Fruit fly (Drosophila melanogaster): ENCODE data around the gene CG33262.
A peak's percentile ranks its signal among the peaks of the same experiment; 100 is the strongest.

The CG33262 gene

DNA sequence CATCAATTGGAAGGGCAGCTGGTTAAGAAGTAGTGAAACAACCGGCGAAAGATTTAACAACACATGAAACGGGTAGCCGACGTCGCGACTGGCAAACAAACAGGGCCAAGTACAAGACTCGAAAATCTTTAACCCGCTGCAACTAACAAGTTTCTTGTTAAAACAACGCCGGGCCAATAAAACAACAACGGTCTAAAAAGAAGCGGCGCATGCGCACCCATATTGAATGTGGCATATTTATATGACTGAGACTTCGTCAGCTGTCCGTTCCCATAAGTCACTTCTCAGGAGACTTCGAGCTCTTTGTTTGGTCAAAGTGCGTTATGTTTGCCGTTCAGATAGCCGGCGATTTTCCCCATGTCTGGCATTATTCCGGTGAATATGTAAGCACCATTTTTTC, 24.6 kb upstream of the CG33262 start:
- TF ChIP-seq Vsx2 (GFP tag; optimal IDR thresholded peaks at IDR 0.05; ENCODE audit: partially characterized antibody) (no peak), psq (GFP tag; optimal IDR thresholded peaks at IDR 0.05) (no peak), Hr83 (GFP tag; optimal IDR thresholded peaks at IDR 0.05; ENCODE audit: poor library complexity, severe bottlenecking) (no peak), Jra (GFP tag; optimal IDR thresholded peaks at IDR 0.05) (no peak), foxo (GFP tag; optimal IDR thresholded peaks at IDR 0.05) (no peak), GATAd (GFP tag; optimal IDR thresholded peaks at IDR 0.05) (no peak), brk (GFP tag; optimal IDR thresholded peaks at IDR 0.05) (no peak), usp (GFP tag; optimal IDR thresholded peaks at IDR 0.05) (no peak), N (GFP tag; optimal IDR thresholded peaks at IDR 0.05) (no peak), fru (GFP tag; optimal IDR thresholded peaks at IDR 0.05) (no peak), sage (GFP tag; optimal IDR thresholded peaks at IDR 0.05) (no peak), Sp1 (GFP tag; optimal IDR thresholded peaks at IDR 0.05) (no peak), br (GFP tag; optimal IDR thresholded peaks at IDR 0.05) (no peak), CG32264 (GFP tag; optimal IDR thresholded peaks at IDR 0.05) (no peak), jim (GFP tag; optimal IDR thresholded peaks at IDR 0.05) (no peak), CG9705 (GFP tag; optimal IDR thresholded peaks at IDR 0.05) (no peak), OdsH (GFP tag; optimal IDR thresholded peaks at IDR 0.05) (no peak)

DNA sequence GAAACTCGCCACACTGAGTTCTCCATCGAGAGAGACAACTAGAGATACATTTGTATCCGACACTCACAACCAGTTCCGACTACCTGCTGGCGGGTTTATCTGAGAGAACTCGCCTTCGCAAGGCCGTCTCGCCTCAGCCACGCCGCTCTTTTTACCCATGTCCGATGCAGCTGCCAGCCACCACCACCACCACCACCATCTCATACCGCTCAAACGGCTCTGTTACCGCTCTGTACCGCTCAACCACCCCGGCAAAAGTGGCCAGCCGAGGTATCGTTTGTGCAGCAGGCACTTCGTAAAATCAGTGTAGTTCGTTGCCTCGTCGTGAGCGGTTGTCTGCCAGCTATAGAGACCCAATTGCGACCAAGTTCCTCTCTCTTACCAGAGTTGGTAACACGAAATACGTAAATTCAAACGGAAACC, 22.1 kb upstream of the CG33262 start, which contains the start of gene trn:
TSS of gene trn (plus strand) at position 302 of the 423 bp plus-strand sequence.
- no peak for TF ChIP-seq CG32264 (GFP tag; optimal IDR thresholded peaks at IDR 0.05)
- no peak for TF ChIP-seq N (GFP tag; optimal IDR thresholded peaks at IDR 0.05)
- TF ChIP-seq brk (GFP tag; optimal IDR thresholded peaks at IDR 0.05): no peak
- TF ChIP-seq foxo (GFP tag; optimal IDR thresholded peaks at IDR 0.05): peak in 1 of 2 experiments; percentile 13
- no peak for TF ChIP-seq lola (GFP tag; optimal IDR thresholded peaks at IDR 0.05)
- TF ChIP-seq Sp1 (GFP tag; optimal IDR thresholded peaks at IDR 0.05): peak; percentile 28
- no peak for TF ChIP-seq Mio (GFP tag; optimal IDR thresholded peaks at IDR 0.05)
- TF ChIP-seq Rel (GFP tag; optimal IDR thresholded peaks at IDR 0.05): peak; percentile 39
- no peak for TF ChIP-seq Rel (tag; optimal IDR thresholded peaks at IDR 0.05)
- no peak for TF ChIP-seq sv (GFP tag; optimal IDR thresholded peaks at IDR 0.05)
- TF ChIP-seq Hr78 (GFP tag; optimal IDR thresholded peaks at IDR 0.05): no peak
- no peak for TF ChIP-seq ey (GFP tag; optimal IDR thresholded peaks at IDR 0.05)
- TF ChIP-seq tai (GFP tag; optimal IDR thresholded peaks at IDR 0.05): no peak
- TF ChIP-seq br (GFP tag; optimal IDR thresholded peaks at IDR 0.05): peak; percentile 12
- TF ChIP-seq GATAd (GFP tag; optimal IDR thresholded peaks at IDR 0.05): no peak
- TF ChIP-seq Hnf4 (GFP tag; optimal IDR thresholded peaks at IDR 0.05): peak; percentile 13
- TF ChIP-seq Jra (GFP tag; optimal IDR thresholded peaks at IDR 0.05): no peak
- TF ChIP-seq woc (GFP tag; optimal IDR thresholded peaks at IDR 0.05): no peak
- TF ChIP-seq rgr (GFP tag; optimal IDR thresholded peaks at IDR 0.05): peak; percentile 33
- TF ChIP-seq CrebA (GFP tag; optimal IDR thresholded peaks at IDR 0.05; ENCODE audit: borderline replicate concordance): no peak
- no peak for TF ChIP-seq Myc (optimal IDR thresholded peaks at IDR 0.05)
- no peak for TF ChIP-seq Abd-B (GFP tag; optimal IDR thresholded peaks at IDR 0.05)
- TF ChIP-seq dsf (GFP tag; optimal IDR thresholded peaks at IDR 0.05; ENCODE audit: borderline replicate concordance): no peak
- TF ChIP-seq jim (GFP tag; optimal IDR thresholded peaks at IDR 0.05): no peak
- TF ChIP-seq pan (optimal IDR thresholded peaks at IDR 0.05): no peak
- peak; percentile 40 for TF ChIP-seq Vsx2 (GFP tag; optimal IDR thresholded peaks at IDR 0.05; ENCODE audit: partially characterized antibody)
- peak; percentile 12 for TF ChIP-seq OdsH (GFP tag; optimal IDR thresholded peaks at IDR 0.05)
- TF ChIP-seq Dif (GFP tag; optimal IDR thresholded peaks at IDR 0.05; ENCODE audit: partially characterized antibody): peak; percentile 82
- TF ChIP-seq CG9705 (GFP tag; optimal IDR thresholded peaks at IDR 0.05): no peak
- TF ChIP-seq sage (GFP tag; optimal IDR thresholded peaks at IDR 0.05): no peak
- peak; percentile 25 for TF ChIP-seq fru (GFP tag; optimal IDR thresholded peaks at IDR 0.05)
- TF ChIP-seq Hr83 (GFP tag; optimal IDR thresholded peaks at IDR 0.05; ENCODE audit: poor library complexity, severe bottlenecking): peak; percentile 74
- peak; percentile 50 for TF ChIP-seq h (GFP tag; optimal IDR thresholded peaks at IDR 0.05)
- TF ChIP-seq Dfd (GFP tag; optimal IDR thresholded peaks at IDR 0.05): no peak
- TF ChIP-seq HLH106 (tag; optimal IDR thresholded peaks at IDR 0.05): peak; percentile 11
- no peak for TF ChIP-seq usp (GFP tag; optimal IDR thresholded peaks at IDR 0.05)
- TF ChIP-seq dl (GFP tag; optimal IDR thresholded peaks at IDR 0.05; ENCODE audit: insufficient read depth in 1 of 2, partially characterized antibody in 2 of 2): peak; percentile 44 to 63
- no peak for TF ChIP-seq psq (GFP tag; optimal IDR thresholded peaks at IDR 0.05)
- no peak for TF ChIP-seq dmrt93B (GFP tag; optimal IDR thresholded peaks at IDR 0.05)

All from whole organism, wandering third instar larva.